Worm (Caenorhabditis elegans) whole organism, L2 larva: Measurements from ENCODE around the gene lin-1.

Experiments
- C34F6.9 ChIP-seq: fragments of 150-350 bp; optimal IDR thresholded peaks from 2 replicates; lab custom pipeline; 2014; ENCODE audit warnings: missing biosample characterization, missing genetic modification characterization
- F13H6.1 ChIP-seq: sonication (generic microtip); optimal IDR thresholded peaks from 2 replicates; lab custom pipeline; 2016; ENCODE audit warnings: missing genetic modification characterization, missing compliant biosample characterization
- R02D3.7 ChIP-seq: fragments of 150-350 bp; optimal IDR thresholded peaks from 2 replicates; lab custom pipeline; 2014; ENCODE audit warnings: missing biosample characterization, missing genetic modification characterization
- ZK546.5 ChIP-seq: sonication (generic microtip); optimal IDR thresholded peaks from 2 replicates; lab custom pipeline; 2017; ENCODE audit warnings: missing biosample characterization, missing genetic modification characterization
- alr-1 ChIP-seq: fragments of 150-350 bp; optimal IDR thresholded peaks from 2 replicates; lab custom pipeline; 2014; ENCODE audit warnings: missing biosample characterization, missing genetic modification characterization
- aly-2 ChIP-seq: fragments of 150-350 bp; optimal IDR thresholded peaks from 2 replicates; lab custom pipeline; 2014; ENCODE audit warnings: missing biosample characterization, missing genetic modification characterization
- blmp-1 ChIP-seq: sonication (generic microtip); optimal IDR thresholded peaks from 2 replicates; lab custom pipeline; 2017; ENCODE audit warnings: missing genetic modification characterization, mild to moderate bottlenecking, missing compliant biosample characterization, antibody characterized with exemption, moderate library complexity; ENCODE audit not compliant: insufficient read depth
- ceh-82 ChIP-seq: fragments of 150-350 bp; optimal IDR thresholded peaks from 2 replicates; lab custom pipeline; 2014; ENCODE audit warnings: missing biosample characterization, missing genetic modification characterization
- crh-2 ChIP-seq: sonication (generic microtip); optimal IDR thresholded peaks from 2 replicates; lab custom pipeline; 2017; ENCODE audit warnings: missing biosample characterization, missing genetic modification characterization
- fos-1 ChIP-seq: fragments of 150-350 bp; optimal IDR thresholded peaks from 2 replicates; lab custom pipeline; 2014; ENCODE audit warnings: missing biosample characterization, missing genetic modification characterization
- lin-11 ChIP-seq: fragments of 150-350 bp; sonication (generic microtip); optimal IDR thresholded peaks from 2 replicates; lab custom pipeline; 2014; ENCODE audit warnings: missing biosample characterization, missing genetic modification characterization, inconsistent platforms, mixed read lengths
- lsy-2 ChIP-seq, 2 experiments: fragments of 150-350 bp in 1 of 2; sonication (generic microtip) in 1 of 2; optimal IDR thresholded peaks; 2 replicates each; lab custom pipeline; 2014 to 2017; ENCODE audit warnings: missing biosample characterization in 2 of 2, missing genetic modification characterization in 2 of 2
- mab-5 ChIP-seq: fragments of 150-350 bp; optimal IDR thresholded peaks from 2 replicates; lab custom pipeline; 2014; ENCODE audit warnings: missing biosample characterization, missing genetic modification characterization
- mbf-1 ChIP-seq: sonication (generic microtip); optimal IDR thresholded peaks from 2 replicates; lab custom pipeline; 2017; ENCODE audit warnings: missing biosample characterization, missing genetic modification characterization
- nhr-11 ChIP-seq: fragments of 150-350 bp; optimal IDR thresholded peaks from 2 replicates; lab custom pipeline; 2014; ENCODE audit warnings: missing biosample characterization, missing genetic modification characterization
- nhr-12 ChIP-seq: fragments of 150-350 bp; optimal IDR thresholded peaks from 2 replicates; lab custom pipeline; 2014; ENCODE audit warnings: missing biosample characterization, missing genetic modification characterization
- nhr-23 ChIP-seq: fragments of 150-350 bp; optimal IDR thresholded peaks from 2 replicates; lab custom pipeline; 2014; ENCODE audit warnings: missing biosample characterization, missing genetic modification reagents, missing genetic modification characterization
- nhr-237 ChIP-seq: fragments of 150-350 bp; optimal IDR thresholded peaks from 2 replicates; lab custom pipeline; 2014; ENCODE audit warnings: missing biosample characterization, missing genetic modification characterization
- nhr-25 ChIP-seq: fragments of 150-350 bp; sonication (generic microtip); optimal IDR thresholded peaks from 3 replicates; lab custom pipeline; 2014; ENCODE audit warnings: missing biosample characterization, missing genetic modification characterization
- nhr-77 ChIP-seq: fragments of 150-350 bp; optimal IDR thresholded peaks from 2 replicates; lab custom pipeline; 2014; ENCODE audit warnings: missing biosample characterization, missing genetic modification characterization
- sem-4 ChIP-seq: fragments of 150-350 bp; optimal IDR thresholded peaks from 2 replicates; lab custom pipeline; 2014; ENCODE audit warnings: missing biosample characterization, missing genetic modification reagents, missing genetic modification characterization
- snpc-4 ChIP-seq: fragments of 150-350 bp; optimal IDR thresholded peaks from 2 replicates; lab custom pipeline; 2014; ENCODE audit warnings: missing biosample characterization, missing genetic modification characterization
- zag-1 ChIP-seq: fragments of 150-350 bp; optimal IDR thresholded peaks from 2 replicates; lab custom pipeline; 2014; ENCODE audit warnings: missing biosample characterization, missing genetic modification characterization
- ztf-1 ChIP-seq: fragments of 200-800 bp; sonication (Bioruptor generic); conservative IDR thresholded peaks from 2 replicates; pipeline ENCODE4 v1.3.6; 2022; ENCODE audit warnings: missing genetic modification characterization, missing compliant biosample characterization
- ztf-11 ChIP-seq: sonication (generic microtip); optimal IDR thresholded peaks from 2 replicates; lab custom pipeline; 2017; ENCODE audit warnings: missing biosample characterization, missing genetic modification characterization

lin-1 gene

ce11 chrIV:2235983-2236382 is 64.1 kb downstream of the lin-1 start:
- TF ChIP-seq mab-5 (tag; lab: Kevin White, UChicago): no peak
- TF ChIP-seq nhr-77 (tag; lab: Kevin White, UChicago): no peak
- TF ChIP-seq sem-4: no peak
- no peak for TF ChIP-seq lin-11 (tag; lab: Kevin White, UChicago)
- TF ChIP-seq mbf-1 (tag; lab: Kevin White, UChicago): no peak
- no peak for TF ChIP-seq ceh-82 (tag; lab: Kevin White, UChicago)
- TF ChIP-seq ztf-11: no peak
- TF ChIP-seq nhr-25 (tag; lab: Kevin White, UChicago): no peak
- no peak for TF ChIP-seq ztf-1 (GFP tag; lab: Robert Waterston, UW)
- TF ChIP-seq nhr-23 (tag; lab: Kevin White, UChicago): no peak
- TF ChIP-seq aly-2 (tag; lab: Kevin White, UChicago): no peak
- no peak for TF ChIP-seq lsy-2 (tag; optimal IDR thresholded peaks at IDR 0.05; lab: Kevin White, UChicago)
- no peak for TF ChIP-seq nhr-237
- TF ChIP-seq snpc-4 (tag; lab: Kevin White, UChicago): no peak
- TF ChIP-seq alr-1 (tag; lab: Kevin White, UChicago): no peak
- no peak for TF ChIP-seq nhr-11 (tag; lab: Kevin White, UChicago)
- no peak for TF ChIP-seq fos-1 (tag; lab: Kevin White, UChicago)

- TF ChIP-seq R02D3.7 (tag; lab: Kevin White, UChicago) (no peak), C34F6.9 (tag; lab: Kevin White, UChicago) (no peak), mbf-1 (tag; lab: Kevin White, UChicago) (no peak), F13H6.1 (tag; lab: Kevin White, UChicago) (no peak), mab-5 (tag; lab: Kevin White, UChicago) (no peak), nhr-12 (tag; lab: Kevin White, UChicago) (no peak), zag-1 (no peak), lsy-2 (tag; optimal IDR thresholded peaks at IDR 0.05; lab: Kevin White, UChicago) (no peak), ZK546.5 (tag; lab: Kevin White, UChicago) (no peak), nhr-237 (no peak), crh-2 (tag; lab: Kevin White, UChicago) (no peak), blmp-1 (tag; lab: Kevin White, UChicago) (no peak), ceh-82 (tag; lab: Kevin White, UChicago) (no peak)
Measured at ce11 chrIV:2228678-2229077, 71.4 kb downstream of the lin-1 start.
